Fruit fly (Drosophila melanogaster): Measurements from ENCODE around the gene Tsen34.

Gene Tsen34

DNA sequence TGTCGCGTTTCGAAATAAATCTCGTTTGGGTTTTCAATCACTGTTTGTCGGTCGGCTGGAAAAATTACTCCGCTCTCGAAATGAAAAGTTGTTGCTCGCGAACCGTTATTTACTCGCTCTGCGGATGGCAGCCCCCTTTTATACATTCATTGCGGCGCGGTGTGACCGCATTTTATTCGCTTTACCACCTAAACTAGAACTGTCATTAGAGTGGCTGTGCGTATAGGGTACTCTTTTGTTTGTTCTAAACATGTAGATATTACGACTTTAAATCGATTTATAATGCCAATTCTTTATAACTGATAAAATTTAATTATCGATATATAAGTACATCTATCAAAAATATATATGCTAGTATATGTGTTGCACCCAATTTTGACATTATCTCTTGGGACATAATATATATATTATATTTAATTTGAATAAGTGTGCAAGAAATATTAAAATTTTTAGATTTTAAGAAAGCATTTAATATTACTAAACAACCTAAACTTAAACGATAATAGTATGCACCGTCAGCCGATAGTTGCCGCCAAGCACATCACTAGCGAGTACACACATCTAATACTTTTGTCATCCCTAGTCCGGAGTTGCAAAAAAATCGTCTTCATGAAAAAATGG is 24.7 kb upstream of the Tsen34 start, which contains the start of the genes bmm and Tdrd3:
TSS of gene bmm (minus strand) at position 183 of the 621 bp plus-strand sequence.
TSS of gene Tdrd3 (plus strand) at position 562 of the 621 bp plus-strand sequence.
- peak; percentile 72 for TF ChIP-seq CG9705 (GFP tag; optimal IDR thresholded peaks at IDR 0.05)
- TF ChIP-seq dmrt93B (GFP tag; optimal IDR thresholded peaks at IDR 0.05) = peak; percentile 75
- TF ChIP-seq usp (GFP tag; optimal IDR thresholded peaks at IDR 0.05) = no peak
- TF ChIP-seq dl (GFP tag; optimal IDR thresholded peaks at IDR 0.05; ENCODE audit: insufficient read depth in 1 of 2, partially characterized antibody in 2 of 2) = no peak
- TF ChIP-seq Sp1 (GFP tag; optimal IDR thresholded peaks at IDR 0.05) = peak; percentile 87
- peak; percentile 77 for TF ChIP-seq rgr (GFP tag; optimal IDR thresholded peaks at IDR 0.05)
- TF ChIP-seq Hnf4 (GFP tag; optimal IDR thresholded peaks at IDR 0.05) = peak; percentile 74
- peak; percentile 24 for TF ChIP-seq br (GFP tag; optimal IDR thresholded peaks at IDR 0.05)
- no peak for TF ChIP-seq Hr78 (GFP tag; optimal IDR thresholded peaks at IDR 0.05)
- peak; percentile 60 for TF ChIP-seq fru (GFP tag; optimal IDR thresholded peaks at IDR 0.05)
- TF ChIP-seq woc (GFP tag; optimal IDR thresholded peaks at IDR 0.05) = peak; percentile 64
- TF ChIP-seq ey (GFP tag; optimal IDR thresholded peaks at IDR 0.05) = peak; percentile 67
- TF ChIP-seq HLH106 (tag; optimal IDR thresholded peaks at IDR 0.05) = peak; percentile 85
- TF ChIP-seq CrebA (GFP tag; optimal IDR thresholded peaks at IDR 0.05; ENCODE audit: borderline replicate concordance) = no peak
- TF ChIP-seq Hr83 (GFP tag; optimal IDR thresholded peaks at IDR 0.05; ENCODE audit: poor library complexity, severe bottlenecking) = peak; percentile 90
- TF ChIP-seq foxo (GFP tag; optimal IDR thresholded peaks at IDR 0.05) = peak in 1 of 2 experiments; percentile 83
- no peak for TF ChIP-seq Myc (optimal IDR thresholded peaks at IDR 0.05)
- TF ChIP-seq Jra (GFP tag; optimal IDR thresholded peaks at IDR 0.05) = no peak
- TF ChIP-seq jim (GFP tag; optimal IDR thresholded peaks at IDR 0.05) = peak; percentile 61
- peak; percentile 58 for TF ChIP-seq sv (GFP tag; optimal IDR thresholded peaks at IDR 0.05)
- peak; percentile 76 for TF ChIP-seq brk (GFP tag; optimal IDR thresholded peaks at IDR 0.05)
- no peak for TF ChIP-seq Dfd (GFP tag; optimal IDR thresholded peaks at IDR 0.05)
- TF ChIP-seq dsf (GFP tag; optimal IDR thresholded peaks at IDR 0.05; ENCODE audit: borderline replicate concordance) = peak; percentile 23
- TF ChIP-seq pan (optimal IDR thresholded peaks at IDR 0.05) = no peak
- TF ChIP-seq lola (GFP tag; optimal IDR thresholded peaks at IDR 0.05) = no peak
- TF ChIP-seq sage (GFP tag; optimal IDR thresholded peaks at IDR 0.05) = peak; percentile 19
- TF ChIP-seq CG32264 (GFP tag; optimal IDR thresholded peaks at IDR 0.05) = no peak
- no peak for TF ChIP-seq Abd-B (GFP tag; optimal IDR thresholded peaks at IDR 0.05)
- peak; percentile 50 for TF ChIP-seq h (GFP tag; optimal IDR thresholded peaks at IDR 0.05)
- TF ChIP-seq Rel (GFP tag; optimal IDR thresholded peaks at IDR 0.05) = no peak
- TF ChIP-seq Rel (tag; optimal IDR thresholded peaks at IDR 0.05) = peak; percentile 48
- no peak for TF ChIP-seq Vsx2 (GFP tag; optimal IDR thresholded peaks at IDR 0.05; ENCODE audit: partially characterized antibody)
- no peak for TF ChIP-seq Mio (GFP tag; optimal IDR thresholded peaks at IDR 0.05)
- TF ChIP-seq GATAd (GFP tag; optimal IDR thresholded peaks at IDR 0.05) = peak; percentile 54
- no peak for TF ChIP-seq tai (GFP tag; optimal IDR thresholded peaks at IDR 0.05)
- peak; percentile 77 for TF ChIP-seq OdsH (GFP tag; optimal IDR thresholded peaks at IDR 0.05)
- TF ChIP-seq N (GFP tag; optimal IDR thresholded peaks at IDR 0.05) = no peak
- TF ChIP-seq psq (GFP tag; optimal IDR thresholded peaks at IDR 0.05) = peak; percentile 79
- peak; percentile 51 for TF ChIP-seq Dif (GFP tag; optimal IDR thresholded peaks at IDR 0.05; ENCODE audit: partially characterized antibody)

DNA sequence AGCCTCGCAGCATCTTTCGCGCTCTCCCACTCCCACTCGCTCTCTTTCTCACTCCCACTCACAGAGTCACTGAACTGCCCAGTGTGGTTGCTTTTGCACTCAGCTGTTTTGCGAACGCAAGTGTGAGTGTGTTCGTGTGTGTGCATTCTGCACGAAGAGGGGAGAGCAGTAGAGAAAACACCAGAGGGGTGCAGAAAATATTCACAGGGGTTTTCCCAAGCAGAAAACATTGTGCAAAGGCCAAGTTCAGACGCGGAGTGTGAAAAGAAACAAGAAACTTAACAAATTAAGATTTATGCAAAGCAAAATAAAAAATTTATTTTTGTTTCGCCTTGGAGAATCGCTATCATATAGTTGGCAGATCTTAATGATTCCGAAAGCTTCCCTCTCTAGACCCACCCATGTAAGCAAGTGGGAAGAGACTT is 23.9 kb upstream of the Tsen34 start:
- TF ChIP-seq Jra (GFP tag; optimal IDR thresholded peaks at IDR 0.05) = no peak
- TF ChIP-seq N (GFP tag; optimal IDR thresholded peaks at IDR 0.05) = no peak
- peak in 1 of 2 experiments; percentile 60 for TF ChIP-seq foxo (GFP tag; optimal IDR thresholded peaks at IDR 0.05)
- TF ChIP-seq Vsx2 (GFP tag; optimal IDR thresholded peaks at IDR 0.05; ENCODE audit: partially characterized antibody) = no peak
- TF ChIP-seq usp (GFP tag; optimal IDR thresholded peaks at IDR 0.05) = no peak
- TF ChIP-seq rgr (GFP tag; optimal IDR thresholded peaks at IDR 0.05) = peak; percentile 63
- no peak for TF ChIP-seq psq (GFP tag; optimal IDR thresholded peaks at IDR 0.05)
- TF ChIP-seq lola (GFP tag; optimal IDR thresholded peaks at IDR 0.05) = peak; percentile 66
- no peak for TF ChIP-seq Mio (GFP tag; optimal IDR thresholded peaks at IDR 0.05)
- TF ChIP-seq brk (GFP tag; optimal IDR thresholded peaks at IDR 0.05) = no peak
- TF ChIP-seq Myc (optimal IDR thresholded peaks at IDR 0.05) = no peak
- TF ChIP-seq dl (GFP tag; optimal IDR thresholded peaks at IDR 0.05; ENCODE audit: insufficient read depth in 1 of 2, partially characterized antibody in 2 of 2) = peak; percentile 19 to 66
- no peak for TF ChIP-seq dsf (GFP tag; optimal IDR thresholded peaks at IDR 0.05; ENCODE audit: borderline replicate concordance)
- no peak for TF ChIP-seq tai (GFP tag; optimal IDR thresholded peaks at IDR 0.05)
- TF ChIP-seq sv (GFP tag; optimal IDR thresholded peaks at IDR 0.05) = no peak
- peak; percentile 41 for TF ChIP-seq fru (GFP tag; optimal IDR thresholded peaks at IDR 0.05)
- TF ChIP-seq jim (GFP tag; optimal IDR thresholded peaks at IDR 0.05) = no peak
- TF ChIP-seq CG9705 (GFP tag; optimal IDR thresholded peaks at IDR 0.05) = no peak
- TF ChIP-seq br (GFP tag; optimal IDR thresholded peaks at IDR 0.05) = peak; percentile 62
- peak; percentile 70 for TF ChIP-seq ey (GFP tag; optimal IDR thresholded peaks at IDR 0.05)
- TF ChIP-seq Dfd (GFP tag; optimal IDR thresholded peaks at IDR 0.05) = no peak
- no peak for TF ChIP-seq Rel (GFP tag; optimal IDR thresholded peaks at IDR 0.05)
- TF ChIP-seq Rel (tag; optimal IDR thresholded peaks at IDR 0.05) = peak; percentile 83
- TF ChIP-seq Hr83 (GFP tag; optimal IDR thresholded peaks at IDR 0.05; ENCODE audit: poor library complexity, severe bottlenecking) = peak; percentile 59
- no peak for TF ChIP-seq Sp1 (GFP tag; optimal IDR thresholded peaks at IDR 0.05)
- TF ChIP-seq sage (GFP tag; optimal IDR thresholded peaks at IDR 0.05) = no peak
- no peak for TF ChIP-seq Hr78 (GFP tag; optimal IDR thresholded peaks at IDR 0.05)
- peak; percentile 74 for TF ChIP-seq h (GFP tag; optimal IDR thresholded peaks at IDR 0.05)
- no peak for TF ChIP-seq CG32264 (GFP tag; optimal IDR thresholded peaks at IDR 0.05)
- no peak for TF ChIP-seq GATAd (GFP tag; optimal IDR thresholded peaks at IDR 0.05)
- peak; percentile 38 for TF ChIP-seq woc (GFP tag; optimal IDR thresholded peaks at IDR 0.05)
- TF ChIP-seq Abd-B (GFP tag; optimal IDR thresholded peaks at IDR 0.05) = no peak
- peak; percentile 65 for TF ChIP-seq OdsH (GFP tag; optimal IDR thresholded peaks at IDR 0.05)
- no peak for TF ChIP-seq pan (optimal IDR thresholded peaks at IDR 0.05)
- TF ChIP-seq dmrt93B (GFP tag; optimal IDR thresholded peaks at IDR 0.05) = peak; percentile 23
- TF ChIP-seq CrebA (GFP tag; optimal IDR thresholded peaks at IDR 0.05; ENCODE audit: borderline replicate concordance) = no peak
- TF ChIP-seq HLH106 (tag; optimal IDR thresholded peaks at IDR 0.05) = peak; percentile 64
- peak; percentile 57 for TF ChIP-seq Hnf4 (GFP tag; optimal IDR thresholded peaks at IDR 0.05)
- TF ChIP-seq Dif (GFP tag; optimal IDR thresholded peaks at IDR 0.05; ENCODE audit: partially characterized antibody) = peak; percentile 12
